Fruit fly (Drosophila melanogaster): ENCODE results near the gene TTLL3A.

The TTLL3A gene

dm6 chr2L:6717460-6717859 lies 22.5 kb downstream of the TTLL3A start, which contains the start of gene Aatf (continued):
- TF ChIP-seq usp (GFP tag; optimal IDR thresholded peaks at IDR 0.05), result no peak
- TF ChIP-seq Nf-YA (GFP tag; IDR thresholded peaks at IDR 0.05), result no peak
- TF ChIP-seq CG10431 (GFP tag; optimal IDR thresholded peaks at IDR 0.05), result no peak
- TF ChIP-seq CG4854 (GFP tag; optimal IDR thresholded peaks at IDR 0.05), result no peak
- no peak for TF ChIP-seq CG14667 (GFP tag; IDR thresholded peaks at IDR 0.05)
- TF ChIP-seq CG4707 (GFP tag; optimal IDR thresholded peaks at IDR 0.05), result no peak
- TF ChIP-seq CG31388 (GFP tag; optimal IDR thresholded peaks at IDR 0.05), result no peak
- no peak for TF ChIP-seq fd64A (GFP tag; optimal IDR thresholded peaks at IDR 0.05)
- no peak for TF ChIP-seq CG4424 (GFP tag; optimal IDR thresholded peaks at IDR 0.05)
- no peak for TF ChIP-seq CG13894 (tag; optimal IDR thresholded peaks at IDR 0.05)
- peak; percentile 58 for TF ChIP-seq trem (tag; optimal IDR thresholded peaks at IDR 0.05)
- no peak for TF ChIP-seq psq (GFP tag; optimal IDR thresholded peaks at IDR 0.05)
- TF ChIP-seq CG11504 (tag; optimal IDR thresholded peaks at IDR 0.05), result no peak
- TF ChIP-seq pan (optimal IDR thresholded peaks at IDR 0.05), result no peak
- peak in 1 of 2 experiments; percentile 21 for TF ChIP-seq pan (GFP tag; optimal IDR thresholded peaks at IDR 0.05 in 1 of 2, IDR thresholded peaks at IDR 0.05 in 1 of 2)
- peak; percentile 72 for TF ChIP-seq tna (GFP tag; IDR thresholded peaks at IDR 0.05; ENCODE audit: partially characterized antibody)
- no peak for TF ChIP-seq Meics (GFP tag; optimal IDR thresholded peaks at IDR 0.05)
- TF ChIP-seq CG17328 (GFP tag; IDR thresholded peaks at IDR 0.05), result no peak
- no peak for TF ChIP-seq Tbp (GFP tag; optimal IDR thresholded peaks at IDR 0.05)
- TF ChIP-seq Hr39 (optimal IDR thresholded peaks at IDR 0.05), result no peak
- no peak for TF ChIP-seq Kr (GFP tag; optimal IDR thresholded peaks at IDR 0.05)
- no peak for TF ChIP-seq HHEX (GFP tag; optimal IDR thresholded peaks at IDR 0.05)
- no peak for TF ChIP-seq sim (GFP tag; IDR thresholded peaks at IDR 0.05)
- no peak for TF ChIP-seq nom (GFP tag; optimal IDR thresholded peaks at IDR 0.05)
- no peak for TF ChIP-seq zen (tag; optimal IDR thresholded peaks at IDR 0.05)
- no peak for TF ChIP-seq gt (GFP tag; IDR thresholded peaks at IDR 0.05)
- no peak for TF ChIP-seq Neu2 (GFP tag; optimal IDR thresholded peaks at IDR 0.05; ENCODE audit: borderline replicate concordance)
- peak in 1 of 2 experiments; percentile 27 for TF ChIP-seq Pdp1 (GFP tag; optimal IDR thresholded peaks at IDR 0.05)
- no peak for TF ChIP-seq Fer2 (tag; optimal IDR thresholded peaks at IDR 0.05)
- TF ChIP-seq chif (GFP tag; optimal IDR thresholded peaks at IDR 0.05), result no peak
- TF ChIP-seq ttk (GFP tag; IDR thresholded peaks at IDR 0.05), result no peak
- TF ChIP-seq lilli (GFP tag; optimal IDR thresholded peaks at IDR 0.05), result peak; percentile 6
- TF ChIP-seq cg (GFP tag; optimal IDR thresholded peaks at IDR 0.05), result no peak
- TF ChIP-seq luna (GFP tag; optimal IDR thresholded peaks at IDR 0.05), result no peak
- no peak for TF ChIP-seq NC2β (GFP tag; optimal IDR thresholded peaks at IDR 0.05)
- no peak for TF ChIP-seq sima (GFP tag; optimal IDR thresholded peaks at IDR 0.05)
- no peak for TF ChIP-seq dysf (GFP tag; IDR thresholded peaks at IDR 0.05)
- TF ChIP-seq Rfx (GFP tag; IDR thresholded peaks at IDR 0.05), result no peak
- TF ChIP-seq CG9932 (GFP tag; IDR thresholded peaks at IDR 0.05), result no peak; the same call in 1 of the 2 replicates
- TF ChIP-seq CG16813 (GFP tag; IDR thresholded peaks at IDR 0.05; ENCODE audit: partially characterized antibody), result peak; percentile 79
- TF ChIP-seq Atf6 (GFP tag; IDR thresholded peaks at IDR 0.05), result 0 out of 2 replicates have a peak, but pooled peaks have one; percentile 33
- no peak for TF ChIP-seq bigmax (GFP tag; optimal IDR thresholded peaks at IDR 0.05)
- TF ChIP-seq ems (GFP tag; optimal IDR thresholded peaks at IDR 0.05), result peak; percentile 5
- TF ChIP-seq ERR (GFP tag; optimal IDR thresholded peaks at IDR 0.05), result no peak
- no peak for TF ChIP-seq CG3163 (GFP tag; optimal IDR thresholded peaks at IDR 0.05)
- no peak for TF ChIP-seq Fer1 (GFP tag; optimal IDR thresholded peaks at IDR 0.05)
- TF ChIP-seq CG42726 (GFP tag; IDR thresholded peaks at IDR 0.05; ENCODE audit: partially characterized antibody), result peak; percentile 85
- no peak for TF ChIP-seq Dip3 (GFP tag; optimal IDR thresholded peaks at IDR 0.05)
- no peak for TF ChIP-seq CG31365 (tag; optimal IDR thresholded peaks at IDR 0.05)
- TF ChIP-seq Mes4 (GFP tag; optimal IDR thresholded peaks at IDR 0.05), result no peak
- no peak for TF ChIP-seq Oaz (GFP tag; IDR thresholded peaks at IDR 0.05)
- no peak for TF ChIP-seq Hr3 (GFP tag; optimal IDR thresholded peaks at IDR 0.05)
- TF ChIP-seq stc (GFP tag; IDR thresholded peaks at IDR 0.05), result no peak
